Worm (Caenorhabditis elegans) whole organism, young adult: ENCODE data around the gene msp-45.

Source experiments
- B0019.2 ChIP-seq: fragments of 200-800 bp; sonication (Bioruptor generic); conservative IDR thresholded peaks from 2 replicates; pipeline ENCODE4 v1.3.6; 2022; ENCODE audit warnings: missing genetic modification reagents, missing genetic modification characterization, missing compliant biosample characterization
- B0035.1 ChIP-seq: sonication (generic microtip); optimal IDR thresholded peaks from 2 replicates; lab custom pipeline; 2016; ENCODE audit warnings: missing genetic modification characterization, mild to moderate bottlenecking, missing compliant biosample characterization, missing genotype, missing genetic modification reagents
- chd-7 ChIP-seq: sonication (generic microtip); optimal IDR thresholded peaks from 2 replicates; lab custom pipeline; 2016; ENCODE audit warnings: mild to moderate bottlenecking, missing genetic modification characterization, moderate library complexity, missing compliant biosample characterization
- dox-1 ChIP-seq: fragments of 200-800 bp; sonication (Bioruptor generic); IDR thresholded peaks from 2 replicates; pipeline ENCODE4 v1.3.6; 2022; ENCODE audit warnings: missing genetic modification reagents, missing genetic modification characterization, missing compliant biosample characterization
- egl-44 ChIP-seq: fragments of 200-800 bp; sonication (Bioruptor generic); IDR thresholded peaks from 2 replicates; pipeline ENCODE4 v1.3.6; 2022; ENCODE audit warnings: missing genetic modification reagents, missing genetic modification characterization, missing compliant biosample characterization
- ets-4 ChIP-seq: fragments of 200-800 bp; sonication (Bioruptor generic); optimal IDR thresholded peaks from 2 replicates; lab custom pipeline; 2018; ENCODE audit warnings: mild to moderate bottlenecking, missing genetic modification characterization, missing compliant biosample characterization
- nhr-179 ChIP-seq: sonication (generic microtip); optimal IDR thresholded peaks from 2 replicates; lab custom pipeline; 2016; ENCODE audit warnings: mild to moderate bottlenecking, missing genetic modification characterization, missing compliant biosample characterization
- nhr-90 ChIP-seq: sonication (generic microtip); optimal IDR thresholded peaks from 2 replicates; lab custom pipeline; 2016; ENCODE audit warnings: missing genotype, mild to moderate bottlenecking, missing genetic modification characterization, missing compliant biosample characterization
- pha-4 ChIP-seq: fragments of 150-350 bp; sonication (generic microtip); optimal IDR thresholded peaks from 2 replicates; lab custom pipeline; 2014; ENCODE audit warnings: missing biosample characterization, missing genetic modification reagents, missing genetic modification characterization
- repo-1 ChIP-seq: sonication (generic microtip); optimal IDR thresholded peaks from 2 replicates; lab custom pipeline; 2017; ENCODE audit warnings: mild to moderate bottlenecking, missing genetic modification characterization, missing compliant biosample characterization

DNA sequence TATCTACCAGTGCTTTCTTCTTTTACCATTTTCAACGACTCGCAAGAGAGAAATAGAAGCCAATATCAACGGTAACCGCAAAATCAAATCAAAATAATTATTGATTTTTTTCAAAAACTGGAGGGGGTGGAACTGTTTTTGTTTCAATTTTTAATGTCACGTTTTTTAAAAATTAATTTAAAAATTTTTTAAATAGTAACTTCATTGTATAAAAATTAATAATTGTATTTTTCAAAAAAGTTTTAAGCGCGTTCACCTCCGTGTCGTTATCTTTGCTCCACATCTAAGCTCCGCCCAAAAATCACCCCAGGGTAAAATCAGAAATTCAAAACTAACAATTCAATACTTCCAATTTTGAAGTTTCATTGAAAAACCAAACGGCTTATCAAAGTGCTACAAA lies 4.2 kb upstream of the msp-45 start, which contains the start of gene C27D6.11:
- TF ChIP-seq nhr-90: no peak
- TF ChIP-seq chd-7 (tag; lab: Kevin White, UChicago): no peak
- no peak for TF ChIP-seq B0019.2 (GFP tag; lab: Robert Waterston, UW)
- no peak for TF ChIP-seq dox-1 (GFP tag; lab: Robert Waterston, UW)
- no peak for TF ChIP-seq pha-4 (tag; lab: Kevin White, UChicago)
- no peak for TF ChIP-seq nhr-179 (tag; lab: Kevin White, UChicago)
- no peak for TF ChIP-seq B0035.1
- no peak for TF ChIP-seq ets-4 (GFP tag; lab: Kevin White, UChicago)
- TF ChIP-seq egl-44 (GFP tag; lab: Robert Waterston, UW): no peak
- TF ChIP-seq repo-1: no peak
